Worm (Caenorhabditis elegans): ENCODE data around the gene Y73B6BL.23.

ce11 chrIV:6443018-6443417 is 24.1 kb upstream of the Y73B6BL.23 start:
- TF ChIP-seq nhr-237 (tag; optimal IDR thresholded peaks at IDR 0.05) (no peak), ztf-11 (tag; optimal IDR thresholded peaks at IDR 0.05) (no peak), mep-1 (tag; optimal IDR thresholded peaks at IDR 0.05) (no peak)

Measured in whole organism, mixed stage, embryonic.